Worm (Caenorhabditis elegans) whole organism, mixed stage, embryonic: ENCODE data around the gene tomm-40.

Experiments used
- drap-1 ChIP-seq: fragments of 200-800 bp; sonication (Bioruptor generic); optimal IDR thresholded peaks from 3 replicates; lab custom pipeline; 2018; ENCODE audit warnings: mild to moderate bottlenecking, missing genetic modification characterization, missing compliant biosample characterization
- elt-1 ChIP-seq: sonication (generic microtip); optimal IDR thresholded peaks from 2 replicates; lab custom pipeline; 2017; ENCODE audit warnings: missing genetic modification characterization, mild to moderate bottlenecking, missing compliant biosample characterization, antibody characterized with exemption, moderate library complexity, borderline replicate concordance; ENCODE audit not compliant: insufficient read depth
- elt-3 ChIP-seq: fragments of 150-350 bp; optimal IDR thresholded peaks from 2 replicates; lab custom pipeline; 2014; ENCODE audit warnings: missing biosample characterization, missing genetic modification characterization
- lsy-2 ChIP-seq: fragments of 150-350 bp; optimal IDR thresholded peaks from 2 replicates; lab custom pipeline; 2014; ENCODE audit warnings: missing biosample characterization, missing genetic modification characterization
- mep-1 ChIP-seq: fragments of 150-350 bp; optimal IDR thresholded peaks from 2 replicates; lab custom pipeline; 2017; ENCODE audit warnings: missing biosample characterization, missing genetic modification reagents, missing genetic modification characterization, inconsistent platforms
- nhr-237 ChIP-seq: fragments of 150-350 bp; optimal IDR thresholded peaks from 2 replicates; lab custom pipeline; 2014; ENCODE audit warnings: missing biosample characterization, missing genetic modification characterization
- nhr-28 ChIP-seq: fragments of 150-350 bp; optimal IDR thresholded peaks from 2 replicates; lab custom pipeline; 2014; ENCODE audit warnings: missing biosample characterization, missing genetic modification characterization
- pha-4 ChIP-seq: fragments of 150-350 bp; optimal IDR thresholded peaks from 2 replicates; lab custom pipeline; 2018; ENCODE audit warnings: missing biosample characterization, missing genetic modification reagents, missing genetic modification characterization
- snpc-4 ChIP-seq: fragments of 150-350 bp; optimal IDR thresholded peaks from 2 replicates; lab custom pipeline; 2014; ENCODE audit warnings: missing biosample characterization, missing genetic modification characterization
- unc-62 ChIP-seq: fragments of 150-350 bp; optimal IDR thresholded peaks from 2 replicates; lab custom pipeline; 2014; ENCODE audit warnings: missing biosample characterization, missing genetic modification reagents, missing genetic modification characterization
- ztf-11 ChIP-seq: fragments of 150-350 bp; optimal IDR thresholded peaks from 2 replicates; lab custom pipeline; 2014; ENCODE audit warnings: missing biosample characterization, missing genetic modification characterization

- no peak for TF ChIP-seq mep-1 (tag; lab: Kevin White, UChicago)
- TF ChIP-seq nhr-28, result no peak
- TF ChIP-seq snpc-4, result no peak
- no peak for TF ChIP-seq nhr-237 (tag; lab: Kevin White, UChicago)
- no peak for TF ChIP-seq pha-4 (tag; lab: Kevin White, UChicago)
- no peak for TF ChIP-seq lsy-2 (tag; lab: Kevin White, UChicago)
- TF ChIP-seq unc-62 (GFP tag; lab: Kevin White, UChicago), result no peak
- TF ChIP-seq elt-1 (tag; lab: Kevin White, UChicago), result no peak
- no peak for TF ChIP-seq ztf-11
- no peak for TF ChIP-seq drap-1 (GFP tag; lab: Kevin White, UChicago)
- no peak for TF ChIP-seq elt-3 (tag; lab: Kevin White, UChicago)
These were observed 16.9 kb upstream of the tomm-40 start for ce11 chrII:8990267-8990666.
